Worm (Caenorhabditis elegans): ENCODE measurements around the gene R09E10.5.

Gene R09E10.5

ce11 chrIV:10284194-10284910 is 17.8 kb downstream of the R09E10.5 start, which contains the start of gene rad-51 (continued):
- TF ChIP-seq F26F4.8 (GFP tag; conservative IDR thresholded peaks at IDR 0.05) (no peak), fos-1 (tag; optimal IDR thresholded peaks at IDR 0.05) (no peak), sdz-12 (GFP tag; optimal IDR thresholded peaks at IDR 0.05) (no peak), mxl-3 (GFP tag; optimal IDR thresholded peaks at IDR 0.05) (peak; percentile 87), mep-1 (tag; optimal IDR thresholded peaks at IDR 0.05) (peak; percentile 84), snpc-4 (tag; optimal IDR thresholded peaks at IDR 0.05) (no peak), gei-8 (GFP tag; optimal IDR thresholded peaks at IDR 0.05) (no peak), ztf-7 (tag; optimal IDR thresholded peaks at IDR 0.05) (peak; percentile 37), F49E8.2 (tag; optimal IDR thresholded peaks at IDR 0.05; ENCODE audit: borderline replicate concordance) (no peak), madf-9 (GFP tag; conservative IDR thresholded peaks at IDR 0.05) (no peak), skn-1 (tag; optimal IDR thresholded peaks at IDR 0.05) (no peak), lim-7 (GFP tag; IDR thresholded peaks at IDR 0.05) (0 out of 2 replicates have a peak, but pooled peaks have one; percentile 53), nhr-111 (GFP tag; optimal IDR thresholded peaks at IDR 0.05) (no peak), nhr-42 (GFP tag; IDR thresholded peaks at IDR 0.05) (no peak), daf-19 (GFP tag; conservative IDR thresholded peaks at IDR 0.05) (no peak), F37D6.2 (tag; optimal IDR thresholded peaks at IDR 0.05) (no peak), nhr-77 (tag; optimal IDR thresholded peaks at IDR 0.05) (peak; percentile 33), mdl-1 (tag; optimal IDR thresholded peaks at IDR 0.05) (peak in 1 of 2 experiments; percentile 64), zfp-2 (tag; optimal IDR thresholded peaks at IDR 0.05) (no peak), nhr-41 (GFP tag; IDR thresholded peaks at IDR 0.05) (no peak), lsy-2 (tag; optimal IDR thresholded peaks at IDR 0.05) (peak in 1 of 2 experiments; percentile 69), nhr-25 (tag; optimal IDR thresholded peaks at IDR 0.05; ENCODE audit: borderline replicate concordance, insufficient read depth) (peak; percentile 5), unc-130 (GFP tag; optimal IDR thresholded peaks at IDR 0.05) (no peak), nhr-102 (tag; optimal IDR thresholded peaks at IDR 0.05) (no peak), fkh-10 (GFP tag; optimal IDR thresholded peaks at IDR 0.05) (no peak)

- TF ChIP-seq pqm-1 (tag; optimal IDR thresholded peaks at IDR 0.05): peak; percentile 44
- TF ChIP-seq aha-1 (tag): peak; percentile 55
- TF ChIP-seq dve-1 (tag; optimal IDR thresholded peaks at IDR 0.05; ENCODE audit: insufficient read depth): peak; percentile 12
- TF ChIP-seq madf-5 (GFP tag; IDR thresholded peaks at IDR 0.05): no peak
- peak in 1 of 2 experiments; percentile 49 for TF ChIP-seq unc-62 (GFP tag; optimal IDR thresholded peaks at IDR 0.05 in 1 of 2)
- no peak for TF ChIP-seq unc-62 (tag; optimal IDR thresholded peaks at IDR 0.05)
- TF ChIP-seq ZK337.2 (GFP tag; IDR thresholded peaks at IDR 0.05): no peak
- peak; percentile 7 for TF ChIP-seq nhr-28 (tag; optimal IDR thresholded peaks at IDR 0.05)
- TF ChIP-seq ceh-62 (tag; optimal IDR thresholded peaks at IDR 0.05): no peak
Measured at ce11 chrIV:10281482-10281881, 20.6 kb downstream of the R09E10.5 start, which contains the start of gene thk-1. TSS of gene thk-1 (minus strand) at chrIV:10281582.

ce11 chrIV:10277716-10278115 is 24.4 kb downstream of the R09E10.5 start, which contains the start of gene Y43C5A.4:
TSS of gene Y43C5A.4 (plus strand) at chrIV:10278016.
- TF ChIP-seq nhr-77 (tag; optimal IDR thresholded peaks at IDR 0.05): no peak
- TF ChIP-seq spr-3 (GFP tag; optimal IDR thresholded peaks at IDR 0.05): no peak
- TF ChIP-seq set-16 (GFP tag; IDR thresholded peaks at IDR 0.05): no peak
- TF ChIP-seq sdz-12 (GFP tag; optimal IDR thresholded peaks at IDR 0.05): no peak
- no peak for TF ChIP-seq F49E8.2 (tag; optimal IDR thresholded peaks at IDR 0.05; ENCODE audit: borderline replicate concordance)
- no peak for TF ChIP-seq lin-13 (GFP tag; optimal IDR thresholded peaks at IDR 0.05)
- TF ChIP-seq dmd-6 (GFP tag; IDR thresholded peaks at IDR 0.05): no peak
- no peak for TF ChIP-seq ztf-11 (tag; optimal IDR thresholded peaks at IDR 0.05)
- no peak for TF ChIP-seq lin-15B (tag; optimal IDR thresholded peaks at IDR 0.05)
- no peak for TF ChIP-seq zip-11 (GFP tag; IDR thresholded peaks at IDR 0.05)
- no peak for TF ChIP-seq fkh-10 (GFP tag; optimal IDR thresholded peaks at IDR 0.05)
- no peak for TF ChIP-seq unc-62 (GFP tag; optimal IDR thresholded peaks at IDR 0.05 in 1 of 2)
- no peak for TF ChIP-seq unc-62 (tag; optimal IDR thresholded peaks at IDR 0.05)
- TF ChIP-seq mes-2 (tag; optimal IDR thresholded peaks at IDR 0.05; ENCODE audit: poor library complexity, severe bottlenecking): no peak
- no peak for TF ChIP-seq nhr-10 (tag; optimal IDR thresholded peaks at IDR 0.05)
- no peak for TF ChIP-seq zfp-3 (GFP tag; conservative IDR thresholded peaks at IDR 0.05)
- no peak for TF ChIP-seq ces-1 (GFP tag; optimal IDR thresholded peaks at IDR 0.05)
- TF ChIP-seq zag-1 (tag; optimal IDR thresholded peaks at IDR 0.05): no peak
- no peak for TF ChIP-seq Y105C5A.15 (GFP tag; IDR thresholded peaks at IDR 0.05)
